Fruit fly (Drosophila melanogaster): ENCODE results near the gene Tsp74F.

- no peak for TF ChIP-seq fru (GFP tag; optimal IDR thresholded peaks at IDR 0.05)
- TF ChIP-seq Hr83 (GFP tag; optimal IDR thresholded peaks at IDR 0.05; ENCODE audit: poor library complexity, severe bottlenecking) = peak; percentile 26
- no peak for TF ChIP-seq Hr78 (GFP tag; optimal IDR thresholded peaks at IDR 0.05)
- TF ChIP-seq br (GFP tag; optimal IDR thresholded peaks at IDR 0.05) = no peak
- no peak for TF ChIP-seq foxo (GFP tag; optimal IDR thresholded peaks at IDR 0.05)
- no peak for TF ChIP-seq CG9705 (GFP tag; optimal IDR thresholded peaks at IDR 0.05)
- no peak for TF ChIP-seq dsf (GFP tag; optimal IDR thresholded peaks at IDR 0.05; ENCODE audit: borderline replicate concordance)
- TF ChIP-seq Abd-B (GFP tag; optimal IDR thresholded peaks at IDR 0.05) = no peak
- no peak for TF ChIP-seq sage (GFP tag; optimal IDR thresholded peaks at IDR 0.05)
- TF ChIP-seq dmrt93B (GFP tag; optimal IDR thresholded peaks at IDR 0.05) = no peak
- no peak for TF ChIP-seq usp (GFP tag; optimal IDR thresholded peaks at IDR 0.05)
These were observed 49.0 kb upstream of the Tsp74F start for dm6 chr3L:17944614-17945013.

All from whole organism, wandering third instar larva.